Worm (Caenorhabditis elegans) whole organism, midembryonic: Measurements from ENCODE around the gene srh-195.

ENCODE experiments used
- cog-1 ChIP-seq: sonication (generic microtip); optimal IDR thresholded peaks from 2 replicates; lab custom pipeline; 2016; ENCODE audit warnings: missing genetic modification characterization, missing compliant biosample characterization
- flt-1 ChIP-seq: fragments of 200-800 bp; sonication (Bioruptor generic); IDR thresholded peaks from 2 replicates; pipeline ENCODE4 v1.3.6; 2022; ENCODE audit warnings: missing genetic modification characterization, missing compliant biosample characterization
- ref-1 ChIP-seq: fragments of 200-800 bp; sonication (Bioruptor generic); conservative IDR thresholded peaks from 2 replicates; pipeline ENCODE4 v1.3.6; 2022; ENCODE audit warnings: missing genetic modification reagents, missing genetic modification characterization, missing compliant biosample characterization

ce11 chrII:2112948-2113347 lies 3.7 kb downstream of the srh-195 start, which contains the start of gene R52.6:
- TF ChIP-seq flt-1 (GFP tag; lab: Robert Waterston, UW) = no peak
- no peak for TF ChIP-seq ref-1
- no peak for TF ChIP-seq cog-1
